Fruit fly (Drosophila melanogaster): ENCODE measurements around the gene Gem3.
A peak's percentile ranks its signal among the peaks of the same experiment; 100 is the strongest.

Gem3 gene

DNA sequence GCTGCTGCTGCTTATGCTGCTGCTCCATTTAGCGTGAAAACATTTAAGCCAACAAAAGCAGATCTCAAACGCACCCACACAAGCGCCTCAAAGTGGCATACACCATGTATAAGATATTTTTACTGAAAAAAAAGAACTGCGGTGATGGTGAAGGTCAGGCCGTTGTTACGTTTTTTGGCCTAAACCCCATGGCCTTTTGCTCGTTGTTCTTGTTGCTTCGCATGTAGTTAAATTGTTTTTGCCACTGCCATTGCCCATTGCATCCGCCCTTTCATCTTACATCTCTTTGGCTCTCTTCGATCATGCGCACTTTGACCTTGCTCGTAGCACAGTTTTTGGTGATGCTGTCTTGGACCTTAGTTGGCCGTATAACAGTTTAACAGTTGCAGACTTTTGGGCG, 22.6 kb upstream of the Gem3 start:
- TF ChIP-seq vri (GFP tag; optimal IDR thresholded peaks at IDR 0.05) = no peak

DNA sequence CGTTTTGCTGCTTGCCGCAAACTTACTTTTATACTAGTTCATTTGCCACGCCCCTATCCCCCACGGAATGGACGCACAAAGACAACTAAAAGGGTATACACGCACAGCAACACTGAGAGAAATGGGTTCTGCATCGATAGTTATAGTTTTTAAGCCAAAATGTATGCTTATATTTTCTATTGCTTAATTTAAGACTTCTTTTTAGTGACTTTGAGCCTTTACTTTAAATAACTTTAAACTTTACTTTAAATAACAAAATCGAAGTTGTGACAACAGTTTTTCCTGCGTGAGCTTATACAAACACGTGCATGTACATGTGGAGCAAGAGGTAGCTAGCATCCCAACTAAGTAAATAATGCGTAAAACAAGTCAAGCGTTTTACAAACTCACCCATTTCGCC, 19.6 kb upstream of the Gem3 start:
- TF ChIP-seq CG32006 (GFP tag; optimal IDR thresholded peaks at IDR 0.05) (peak; percentile 19), CG6276 (GFP tag; optimal IDR thresholded peaks at IDR 0.05) (peak; percentile 2), Smox (GFP tag; optimal IDR thresholded peaks at IDR 0.05) (no peak), cyc (GFP tag; optimal IDR thresholded peaks at IDR 0.05) (no peak), CG3032 (tag; optimal IDR thresholded peaks at IDR 0.05) (no peak), acj6 (GFP tag; optimal IDR thresholded peaks at IDR 0.05) (no peak), lz (GFP tag; optimal IDR thresholded peaks at IDR 0.05) (no peak), eg (GFP tag; IDR thresholded peaks at IDR 0.05) (0 out of 3 replicates have a peak, but pooled peaks have one; percentile 38), dac (GFP tag; optimal IDR thresholded peaks at IDR 0.05) (no peak)

DNA sequence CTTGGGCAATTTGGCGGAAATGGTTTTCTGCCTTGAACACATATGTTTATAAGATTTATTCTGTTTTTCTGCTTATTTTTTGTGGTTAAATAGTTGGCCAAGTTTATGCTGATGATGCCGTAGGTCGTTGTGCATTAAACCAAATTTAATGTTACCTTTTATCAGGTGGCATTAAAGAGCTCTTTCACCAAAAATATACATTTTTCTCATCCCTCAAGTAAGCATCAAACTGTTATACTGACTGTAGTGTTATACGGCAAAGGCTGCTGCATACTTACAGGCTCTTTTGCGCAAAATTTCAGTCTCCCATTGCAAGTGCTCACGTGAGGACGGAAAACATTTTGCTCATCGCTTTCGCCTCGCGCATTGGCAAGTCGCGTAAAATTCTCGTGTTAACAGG, 18.2 kb upstream of the Gem3 start, which contains the start of gene Rbfox1:
TSS of gene Rbfox1 (plus strand) at position 301 of the 400 bp plus-strand sequence.
- TF ChIP-seq fd59A (GFP tag; optimal IDR thresholded peaks at IDR 0.05) (no peak), Hr38 (GFP tag; optimal IDR thresholded peaks at IDR 0.05) (no peak), Ets21C (GFP tag; optimal IDR thresholded peaks at IDR 0.05) (no peak), acj6 (GFP tag; optimal IDR thresholded peaks at IDR 0.05) (no peak), dac (GFP tag; optimal IDR thresholded peaks at IDR 0.05) (no peak), Lpt (GFP tag; optimal IDR thresholded peaks at IDR 0.05) (no peak), Sox14 (GFP tag; optimal IDR thresholded peaks at IDR 0.05) (no peak), CG3919 (GFP tag; optimal IDR thresholded peaks at IDR 0.05) (no peak), CG31627 (GFP tag; optimal IDR thresholded peaks at IDR 0.05) (no peak)

DNA sequence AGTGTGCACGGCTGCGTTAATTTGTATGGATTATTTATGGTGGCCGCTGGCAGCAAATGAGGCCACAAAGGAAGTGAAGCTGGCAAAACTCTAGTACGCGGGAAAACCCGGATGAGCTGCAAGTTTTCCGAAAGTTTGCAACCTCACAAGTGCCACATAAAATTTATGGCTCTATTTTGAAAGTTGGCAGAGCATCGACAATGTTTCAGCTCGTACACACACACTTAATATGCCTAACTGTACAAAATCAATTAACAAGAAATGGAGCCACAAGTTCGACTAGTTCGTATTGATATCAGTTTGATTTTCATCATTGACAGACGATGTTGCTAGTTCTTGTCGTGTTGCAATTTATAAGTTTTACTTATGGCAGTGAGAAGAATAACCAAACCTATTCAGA, 15.3 kb upstream of the Gem3 start, which contains the start of gene CG46430:
TSS of gene CG46430 (plus strand) at position 301 of the 400 bp plus-strand sequence.
- TF ChIP-seq OdsH (GFP tag; optimal IDR thresholded peaks at IDR 0.05) (no peak), CG16779 (tag; optimal IDR thresholded peaks at IDR 0.05) (no peak), pdm3 (GFP tag; optimal IDR thresholded peaks at IDR 0.05) (no peak), CG6792 (GFP tag; optimal IDR thresholded peaks at IDR 0.05) (no peak), CG8632 (GFP tag; optimal IDR thresholded peaks at IDR 0.05) (no peak), Eip78C (GFP tag) (no peak), Ets96B (tag; optimal IDR thresholded peaks at IDR 0.05) (no peak), CG34406 (GFP tag; optimal IDR thresholded peaks at IDR 0.05) (no peak), CG11294 (GFP tag; IDR thresholded peaks at IDR 0.05) (no peak), Eip93F (GFP tag; optimal IDR thresholded peaks at IDR 0.05) (no peak), Sox15 (GFP tag; optimal IDR thresholded peaks at IDR 0.05) (no peak), CG10631 (GFP tag; optimal IDR thresholded peaks at IDR 0.05) (no peak), Met (GFP tag; optimal IDR thresholded peaks at IDR 0.05) (no peak), Gug (GFP tag; IDR thresholded peaks at IDR 0.05) (no peak), Hr39 (GFP tag; optimal IDR thresholded peaks at IDR 0.05) (no peak), esn (GFP tag; optimal IDR thresholded peaks at IDR 0.05) (no peak), topi (GFP tag; optimal IDR thresholded peaks at IDR 0.05) (no peak)

DNA sequence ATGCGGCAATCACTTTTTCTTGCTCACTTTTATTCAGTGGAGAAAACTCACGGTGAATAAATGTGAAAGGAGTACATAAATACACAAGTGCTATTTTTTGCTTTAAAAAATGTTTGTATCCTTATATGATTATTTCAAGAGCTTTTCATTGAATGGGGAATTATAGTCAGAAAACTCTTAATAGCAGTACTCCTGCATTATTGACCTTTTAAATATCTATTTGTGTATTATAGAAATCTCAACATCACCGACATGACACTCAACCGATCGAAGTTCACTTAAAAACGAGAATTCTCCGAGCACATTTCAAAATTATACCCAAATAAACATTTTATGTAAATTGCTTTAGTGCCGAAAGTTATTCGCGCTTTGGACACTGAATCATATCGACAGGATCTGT, 2.0 kb upstream of the Gem3 start, which contains the start of gene S-Lap3:
TSS of gene S-Lap3 (plus strand) at position 301 of the 400 bp plus-strand sequence.
- TF ChIP-seq Blimp-1 (GFP tag; optimal IDR thresholded peaks at IDR 0.05) (no peak), CG7368 (GFP tag; optimal IDR thresholded peaks at IDR 0.05) (no peak), Smox (GFP tag; optimal IDR thresholded peaks at IDR 0.05) (no peak), salr (GFP tag; optimal IDR thresholded peaks at IDR 0.05) (no peak), CG4318 (GFP tag; optimal IDR thresholded peaks at IDR 0.05) (no peak), achi (GFP tag; optimal IDR thresholded peaks at IDR 0.05) (no peak), fd59A (GFP tag; optimal IDR thresholded peaks at IDR 0.05) (no peak), net (GFP tag; optimal IDR thresholded peaks at IDR 0.05) (no peak), fd85E (GFP tag; optimal IDR thresholded peaks at IDR 0.05) (no peak), CG11902 (GFP tag; optimal IDR thresholded peaks at IDR 0.05) (no peak), CG8319 (GFP tag; optimal IDR thresholded peaks at IDR 0.05) (no peak), CG10669 (GFP tag; optimal IDR thresholded peaks at IDR 0.05) (no peak), Eip93F (GFP tag; optimal IDR thresholded peaks at IDR 0.05) (no peak), CG9139 (GFP tag; optimal IDR thresholded peaks at IDR 0.05) (no peak), Gug (GFP tag; IDR thresholded peaks at IDR 0.05) (no peak), CG15336 (GFP tag; IDR thresholded peaks at IDR 0.05) (no peak), vri (GFP tag; optimal IDR thresholded peaks at IDR 0.05) (no peak), CG3919 (GFP tag; optimal IDR thresholded peaks at IDR 0.05) (no peak), CG34406 (GFP tag; optimal IDR thresholded peaks at IDR 0.05) (no peak), dsx (GFP tag; optimal IDR thresholded peaks at IDR 0.05; ENCODE audit: poor library complexity, severe bottlenecking) (no peak)

Measured in whole organism, prepupa.